Worm (Caenorhabditis elegans) whole organism, midembryonic: ENCODE measurements around the gene T01G1.4.

ENCODE experiments used
- T22C8.4 ChIP-seq: fragments of 200-800 bp; sonication (Bioruptor generic); IDR thresholded peaks from 2 replicates; pipeline ENCODE4 v1.3.6; 2022; ENCODE audit warnings: missing genetic modification characterization, missing compliant biosample characterization
- cog-1 ChIP-seq: sonication (generic microtip); optimal IDR thresholded peaks from 2 replicates; lab custom pipeline; 2016; ENCODE audit warnings: missing genetic modification characterization, missing compliant biosample characterization
- flt-1 ChIP-seq: fragments of 200-800 bp; sonication (Bioruptor generic); IDR thresholded peaks from 2 replicates; pipeline ENCODE4 v1.3.6; 2022; ENCODE audit warnings: missing genetic modification characterization, missing compliant biosample characterization
- klf-2 ChIP-seq: fragments of 200-800 bp; sonication (Bioruptor generic); conservative IDR thresholded peaks from 2 replicates; pipeline ENCODE4 v1.3.6; 2022; ENCODE audit warnings: missing genetic modification reagents, missing genetic modification characterization, missing compliant biosample characterization
- ref-1 ChIP-seq: fragments of 200-800 bp; sonication (Bioruptor generic); conservative IDR thresholded peaks from 2 replicates; pipeline ENCODE4 v1.3.6; 2022; ENCODE audit warnings: missing genetic modification reagents, missing genetic modification characterization, missing compliant biosample characterization
- ztf-23 ChIP-seq: fragments of 200-800 bp; sonication (Bioruptor generic); IDR thresholded peaks from 2 replicates; pipeline ENCODE4 v1.3.6; 2022; ENCODE audit warnings: missing genetic modification reagents, missing genetic modification characterization, missing compliant biosample characterization
- ztf-29 ChIP-seq: fragments of 200-800 bp; sonication (Bioruptor generic); IDR thresholded peaks from 2 replicates; pipeline ENCODE4 v1.3.6; 2022; ENCODE audit warnings: missing genetic modification reagents, missing genetic modification characterization, missing compliant biosample characterization

DNA sequence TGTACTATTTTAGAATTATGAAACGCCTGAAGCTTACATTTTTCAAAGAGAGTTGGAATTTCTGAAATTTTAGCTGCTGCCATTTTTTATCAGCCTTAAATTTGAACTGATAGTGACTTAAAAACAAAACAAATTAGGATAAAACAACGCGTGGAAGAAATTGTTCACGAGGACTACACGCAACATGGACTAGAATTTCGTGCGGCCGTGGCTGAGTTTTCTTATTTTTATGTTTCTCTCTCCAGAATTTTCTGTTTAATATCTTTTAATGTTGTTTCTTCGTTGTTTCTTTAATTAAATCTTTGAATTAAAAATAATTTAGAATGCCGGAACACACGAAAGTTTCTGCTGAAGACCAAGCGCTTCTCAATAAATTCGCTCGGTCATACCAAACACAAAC lies 46.4 kb downstream of the T01G1.4 start, which contains the start of the genes B0035.3, B0035.22 and pfd-4:
- TF ChIP-seq T22C8.4 (GFP tag; lab: Robert Waterston, UW): no peak
- TF ChIP-seq ref-1 (GFP tag; lab: Robert Waterston, UW): no peak
- no peak for TF ChIP-seq cog-1
- no peak for TF ChIP-seq ztf-23 (GFP tag; lab: Robert Waterston, UW)
- no peak for TF ChIP-seq flt-1
- TF ChIP-seq ztf-29 (GFP tag; lab: Robert Waterston, UW): no peak
- TF ChIP-seq klf-2 (GFP tag; lab: Robert Waterston, UW): no peak
